Fruit fly (Drosophila melanogaster) whole organism, wandering third instar larva: ENCODE data around the gene CG31457.
A peak's percentile ranks its signal among the peaks of the same experiment; 100 is the strongest.

ENCODE experiments used
- Abd-B ChIP-seq: fragments of >200 bp; optimal IDR thresholded peaks from 2 replicates; lab custom pipeline; 2017; ENCODE audit warnings: missing biosample characterization, missing genetic modification characterization
- CG32264 ChIP-seq: fragments of 200-800 bp; sonication (Bioruptor generic); optimal IDR thresholded peaks from 2 replicates; lab custom pipeline; 2016; ENCODE audit warnings: missing biosample characterization, missing genetic modification characterization
- CG9705 ChIP-seq: fragments of 200-800 bp; sonication (Bioruptor generic); optimal IDR thresholded peaks from 2 replicates; lab custom pipeline; 2018; ENCODE audit warnings: missing biosample characterization, mild to moderate bottlenecking, missing genetic modification characterization
- CrebA ChIP-seq: fragments of 200-800 bp; sonication (Bioruptor generic); optimal IDR thresholded peaks from 2 replicates; lab custom pipeline; 2016; ENCODE audit warnings: missing biosample characterization, mild to moderate bottlenecking, missing genetic modification characterization, borderline replicate concordance
- Dfd ChIP-seq: fragments of >200 bp; optimal IDR thresholded peaks from 2 replicates; lab custom pipeline; 2017; ENCODE audit warnings: missing biosample characterization, missing genetic modification characterization
- Dif ChIP-seq: fragments of 200-275, 200-300 bp; sonication (Bioruptor generic); optimal IDR thresholded peaks from 2 replicates; lab custom pipeline; 2018; ENCODE audit warnings: missing biosample characterization, missing genetic modification characterization; ENCODE audit not compliant: partially characterized antibody
- GATAd ChIP-seq: sonication (Bioruptor generic); optimal IDR thresholded peaks from 2 replicates; lab custom pipeline; 2016; ENCODE audit warnings: missing biosample characterization, missing genetic modification characterization
- HLH106 ChIP-seq: fragments of 200-800 bp; optimal IDR thresholded peaks from 3 replicates; lab custom pipeline; 2019; ENCODE audit warnings: missing biosample characterization, mild to moderate bottlenecking, missing genetic modification characterization, moderate library complexity
- Hnf4 ChIP-seq: fragments of 200-800 bp; sonication (Bioruptor generic); optimal IDR thresholded peaks from 2 replicates; lab custom pipeline; 2016; ENCODE audit warnings: missing biosample characterization, mild to moderate bottlenecking, missing genetic modification characterization
- Hr83 ChIP-seq: fragments of 200-300 bp; sonication (Bioruptor generic); optimal IDR thresholded peaks from 2 replicates; lab custom pipeline; 2016; ENCODE audit warnings: missing biosample characterization, mild to moderate bottlenecking, missing genetic modification characterization, moderate library complexity; ENCODE audit not compliant: poor library complexity, severe bottlenecking
- Myc ChIP-seq: fragments of >200 bp; optimal IDR thresholded peaks from 2 replicates; lab custom pipeline; 2017
- N ChIP-seq: fragments of >200 bp; optimal IDR thresholded peaks from 2 replicates; lab custom pipeline; 2018; ENCODE audit warnings: missing biosample characterization, missing external identifiers, missing genetic modification characterization
- OdsH ChIP-seq: fragments of 200-800 bp; sonication (Bioruptor generic); optimal IDR thresholded peaks from 2 replicates; lab custom pipeline; 2016; ENCODE audit warnings: missing biosample characterization, mild to moderate bottlenecking, missing genetic modification characterization
- Sp1 ChIP-seq: fragments of 200-800 bp; sonication (Bioruptor generic); optimal IDR thresholded peaks from 3 replicates; lab custom pipeline; 2019; ENCODE audit warnings: missing biosample characterization, mild to moderate bottlenecking, missing genetic modification characterization, moderate library complexity
- Vsx2 ChIP-seq: fragments of 200-300, 225-300 bp; sonication (Bioruptor generic); optimal IDR thresholded peaks from 2 replicates; lab custom pipeline; 2018; ENCODE audit warnings: missing biosample characterization, missing genetic modification characterization; ENCODE audit not compliant: partially characterized antibody
- br ChIP-seq: fragments of 200-800 bp; sonication (Bioruptor generic); optimal IDR thresholded peaks from 2 replicates; lab custom pipeline; 2016; ENCODE audit warnings: missing biosample characterization, missing genetic modification characterization
- dl ChIP-seq, 2 experiments: fragments of 175-275, 200-275 bp in 1 of 2; fragments of 200-275 bp in 1 of 2; sonication (Bioruptor generic); optimal IDR thresholded peaks; lab custom pipeline; 2018; ENCODE audit warnings: mild to moderate bottlenecking in 2 of 2, missing biosample characterization in 2 of 2, missing genetic modification characterization in 2 of 2, moderate library complexity in 2 of 2; ENCODE audit not compliant: partially characterized antibody in 2 of 2, insufficient read depth in 1 of 2
- dsf ChIP-seq: sonication (Bioruptor generic); optimal IDR thresholded peaks from 2 replicates; lab custom pipeline; 2016; ENCODE audit warnings: missing biosample characterization, missing genetic modification characterization, borderline replicate concordance
- ey ChIP-seq: fragments of 200-800 bp; sonication (Bioruptor generic); optimal IDR thresholded peaks from 2 replicates; lab custom pipeline; 2016; ENCODE audit warnings: missing biosample characterization, missing genetic modification characterization
- foxo ChIP-seq, 2 experiments: fragments of 200-800 bp; sonication (Bioruptor generic); optimal IDR thresholded peaks; 2 replicates in 1 of 2; 3 replicates in 1 of 2; lab custom pipeline; 2016 to 2017; ENCODE audit warnings: missing biosample characterization in 2 of 2, missing genetic modification characterization in 2 of 2
- h ChIP-seq: fragments of 200-800 bp; sonication (Bioruptor generic); optimal IDR thresholded peaks from 3 replicates; lab custom pipeline; 2016; ENCODE audit warnings: missing biosample characterization, mild to moderate bottlenecking, missing genetic modification characterization
- jim ChIP-seq: fragments of 175-275, 200-325 bp; sonication (Bioruptor generic); optimal IDR thresholded peaks from 2 replicates; lab custom pipeline; 2016; ENCODE audit warnings: missing biosample characterization, mild to moderate bottlenecking, missing genetic modification characterization
- pan ChIP-seq: fragments of >200 bp; optimal IDR thresholded peaks from 2 replicates; lab custom pipeline; 2017
- rgr ChIP-seq: fragments of 200-800 bp; sonication (Bioruptor generic); optimal IDR thresholded peaks from 3 replicates; lab custom pipeline; 2016; ENCODE audit warnings: missing biosample characterization, mild to moderate bottlenecking, missing genetic modification characterization
- sage ChIP-seq: fragments of 200-800 bp; sonication (Bioruptor generic); optimal IDR thresholded peaks from 2 replicates; lab custom pipeline; 2016; ENCODE audit warnings: missing biosample characterization, mild to moderate bottlenecking, missing genetic modification characterization
- tai ChIP-seq: sonication (Bioruptor generic); optimal IDR thresholded peaks from 2 replicates; lab custom pipeline; 2016; ENCODE audit warnings: missing biosample characterization, missing genetic modification characterization
- woc ChIP-seq: sonication (Bioruptor generic); optimal IDR thresholded peaks from 2 replicates; lab custom pipeline; 2016; ENCODE audit warnings: missing biosample characterization, mild to moderate bottlenecking, missing genetic modification characterization

CG31457 gene

DNA sequence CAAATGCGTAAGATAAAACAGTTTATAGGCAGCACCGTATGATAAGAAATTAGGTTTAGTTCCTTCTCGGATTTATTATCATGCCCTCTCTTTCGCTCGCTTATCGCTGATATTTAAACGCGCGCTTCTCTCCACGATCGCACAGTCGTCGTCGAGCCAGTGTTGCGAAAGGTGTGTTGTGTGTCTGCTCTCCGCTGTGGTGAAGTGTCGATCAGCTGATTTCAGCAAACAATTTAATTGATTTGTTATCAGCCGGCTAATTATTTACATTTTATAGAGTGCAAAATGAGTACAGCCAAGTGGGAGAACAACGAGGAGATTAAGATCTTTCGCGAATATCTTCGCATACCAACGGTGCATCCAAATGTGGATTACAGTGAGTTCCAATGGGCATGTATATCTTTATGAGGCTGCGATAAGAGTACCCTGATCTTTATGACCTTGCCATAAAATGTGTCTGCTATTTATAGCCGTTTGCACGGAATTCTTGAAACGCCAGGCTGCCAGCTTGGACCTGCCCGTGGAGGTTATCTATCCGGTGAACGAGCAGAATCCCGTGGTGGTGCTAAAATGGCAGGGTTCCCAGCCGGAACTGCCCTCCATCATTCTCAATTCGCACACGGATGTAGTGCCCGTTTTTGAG lies 36.1 kb downstream of the CG31457 start, which contains the start of the genes CG17110 and CG6726:
Gene CG17110 (plus strand): TSS at position 139 of the 643 bp plus-strand sequence.
Gene CG6726 (plus strand): TSS at position 139 of the 643 bp plus-strand sequence.
- no peak for TF ChIP-seq jim (GFP tag; lab: Kevin White, UChicago)
- no peak for TF ChIP-seq CG32264
- TF ChIP-seq h (GFP tag; lab: Kevin White, UChicago), result no peak
- no peak for TF ChIP-seq dl (GFP tag; optimal IDR thresholded peaks at IDR 0.05; lab: Kevin White, UChicago; ENCODE audit: insufficient read depth in 1 of 2, partially characterized antibody in 2 of 2)
- no peak for TF ChIP-seq CG9705 (GFP tag; lab: Kevin White, UChicago)
- TF ChIP-seq Sp1 (GFP tag; lab: Kevin White, UChicago), result no peak
- TF ChIP-seq Hr83 (GFP tag; lab: Kevin White, UChicago), result peak; percentile 8
- no peak for TF ChIP-seq foxo (GFP tag; optimal IDR thresholded peaks at IDR 0.05; lab: Kevin White, UChicago)
- TF ChIP-seq rgr (GFP tag; lab: Kevin White, UChicago), result peak; percentile 26
- no peak for TF ChIP-seq CrebA (GFP tag; lab: Kevin White, UChicago)
- TF ChIP-seq GATAd (GFP tag; lab: Kevin White, UChicago), result no peak
- no peak for TF ChIP-seq tai
- no peak for TF ChIP-seq OdsH
- no peak for TF ChIP-seq Dif (GFP tag; lab: Kevin White, UChicago)
- no peak for TF ChIP-seq HLH106
- no peak for TF ChIP-seq Dfd
- peak; percentile 84 for TF ChIP-seq Vsx2 (GFP tag; lab: Kevin White, UChicago)
- no peak for TF ChIP-seq Abd-B (GFP tag; lab: Kevin White, UChicago)
- TF ChIP-seq N (GFP tag; lab: Kevin White, UChicago), result no peak
- TF ChIP-seq Myc (lab: Kevin White, UChicago), result peak; percentile 26
- TF ChIP-seq, all 38 proteins: peak for 4

dm6 chr3R:23088252-23088651 lies 39.5 kb downstream of the CG31457 start:
- TF ChIP-seq tai, result no peak
- no peak for TF ChIP-seq CG32264
- TF ChIP-seq OdsH, result no peak
- no peak for TF ChIP-seq CrebA (GFP tag; lab: Kevin White, UChicago)
- no peak for TF ChIP-seq dsf (GFP tag; lab: Kevin White, UChicago)
- TF ChIP-seq ey (GFP tag; lab: Kevin White, UChicago), result no peak
- TF ChIP-seq jim (GFP tag; lab: Kevin White, UChicago), result no peak
- no peak for TF ChIP-seq h (GFP tag; lab: Kevin White, UChicago)
- TF ChIP-seq, all 38 proteins: peak for 0

- TF ChIP-seq CG32264 (no peak), jim (GFP tag; lab: Kevin White, UChicago) (no peak), pan (no peak), sage (GFP tag; lab: Kevin White, UChicago) (no peak), rgr (GFP tag; lab: Kevin White, UChicago) (no peak), br (GFP tag; lab: Kevin White, UChicago) (no peak), CG9705 (GFP tag; lab: Kevin White, UChicago) (no peak), foxo (GFP tag; optimal IDR thresholded peaks at IDR 0.05; lab: Kevin White, UChicago) (no peak), Dfd (no peak), woc (GFP tag; lab: Kevin White, UChicago) (no peak), tai (no peak), OdsH (no peak), CrebA (GFP tag; lab: Kevin White, UChicago) (no peak), N (GFP tag; lab: Kevin White, UChicago) (no peak), Hnf4 (GFP tag; lab: Kevin White, UChicago) (no peak), Hr83 (GFP tag; lab: Kevin White, UChicago) (no peak), Dif (GFP tag; lab: Kevin White, UChicago) (no peak), GATAd (GFP tag; lab: Kevin White, UChicago) (no peak)
Measured at dm6 chr3R:23081265-23081664, 46.5 kb downstream of the CG31457 start.
